Worm (Caenorhabditis elegans) whole organism, late embryonic: ENCODE results near the gene alg-3.

Experiments
- Y22D7AL.16 ChIP-seq: sonication (generic microtip); optimal IDR thresholded peaks from 2 replicates; lab custom pipeline; 2016; ENCODE audit warnings: missing genetic modification characterization, missing compliant biosample characterization
- ceh-48 ChIP-seq: sonication (generic microtip); optimal IDR thresholded peaks from 2 replicates; lab custom pipeline; 2016; ENCODE audit warnings: missing genetic modification characterization, inconsistent platforms, missing compliant biosample characterization
- fkh-10 ChIP-seq: fragments of 150-350 bp; optimal IDR thresholded peaks from 2 replicates; lab custom pipeline; 2014; ENCODE audit warnings: missing biosample characterization, missing genetic modification reagents, missing genetic modification characterization
- lin-11 ChIP-seq: fragments of 200-800 bp; sonication (Bioruptor generic); optimal IDR thresholded peaks from 2 replicates; lab custom pipeline; 2018; ENCODE audit warnings: mild to moderate bottlenecking, missing genetic modification characterization, missing compliant biosample characterization
- nfya-1 ChIP-seq: sonication (generic microtip); optimal IDR thresholded peaks from 2 replicates; lab custom pipeline; 2017; ENCODE audit warnings: missing genetic modification characterization, mild to moderate bottlenecking, missing compliant biosample characterization, antibody characterized with exemption, moderate library complexity
- pax-1 ChIP-seq: fragments of 150-350 bp; optimal IDR thresholded peaks from 2 replicates; lab custom pipeline; 2014; ENCODE audit warnings: missing biosample characterization, missing genetic modification characterization
- unc-55 ChIP-seq: sonication (generic microtip); optimal IDR thresholded peaks from 2 replicates; lab custom pipeline; 2017; ENCODE audit warnings: missing biosample characterization, missing genetic modification reagents, missing genetic modification characterization

DNA sequence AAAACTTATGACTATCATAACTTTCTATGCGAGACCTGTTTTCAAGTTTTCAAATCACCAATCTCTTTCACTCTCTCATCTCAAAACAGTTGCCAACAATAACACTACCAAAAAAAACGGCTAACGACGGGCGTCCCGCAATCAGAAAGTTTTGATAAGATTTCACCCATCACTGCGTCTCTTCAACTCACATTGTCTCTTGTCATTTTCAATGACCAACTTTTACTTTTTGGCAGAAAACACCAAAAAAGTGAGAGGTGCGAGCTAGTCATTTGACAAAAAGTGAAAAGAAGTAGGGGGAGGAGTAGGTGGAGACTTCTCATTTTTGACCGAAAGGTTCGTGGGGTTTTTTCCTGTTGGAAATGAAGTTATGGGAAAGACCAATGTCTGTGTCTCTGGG is 14.6 kb downstream of the alg-3 start:
- TF ChIP-seq unc-55 (GFP tag; lab: Kevin White, UChicago) (no peak), nfya-1 (tag; lab: Kevin White, UChicago) (no peak), ceh-48 (no peak), fkh-10 (GFP tag; lab: Kevin White, UChicago) (no peak), Y22D7AL.16 (no peak), lin-11 (tag; lab: Kevin White, UChicago) (no peak), pax-1 (no peak)
